Worm (Caenorhabditis elegans) whole organism, L1 larva: ENCODE results near the gene F55C9.6.

Source experiments
- ceh-63 ChIP-seq: fragments of 200-800 bp; sonication (Bioruptor generic); optimal IDR thresholded peaks from 2 replicates; lab custom pipeline; 2018; ENCODE audit warnings: mild to moderate bottlenecking, missing genetic modification characterization, missing compliant biosample characterization
- dsc-1 ChIP-seq: sonication (generic microtip); optimal IDR thresholded peaks from 2 replicates; lab custom pipeline; 2016; ENCODE audit warnings: mild to moderate bottlenecking, missing genetic modification characterization, missing compliant biosample characterization
- egl-27 ChIP-seq, 2 experiments: fragments of 150-350 bp in 1 of 2; sonication (generic microtip); optimal IDR thresholded peaks; 3 replicates each; lab custom pipeline; 2017 to 2018; ENCODE audit warnings: missing biosample characterization in 2 of 2, missing genetic modification characterization in 2 of 2, missing genetic modification reagents in 2 of 2
- elt-3 ChIP-seq, 6 experiments: fragments of 150-350 bp in 1 of 6; sonication (generic microtip); optimal IDR thresholded peaks; 2 replicates each; lab custom pipeline; 2017 to 2018; ENCODE audit warnings: missing biosample characterization in 6 of 6, missing genetic modification characterization in 6 of 6, inconsistent platforms in 1 of 6
- fkh-10 ChIP-seq: sonication (generic microtip); optimal IDR thresholded peaks from 2 replicates; lab custom pipeline; 2017; ENCODE audit warnings: missing biosample characterization, missing genetic modification reagents, missing genetic modification characterization
- mep-1 ChIP-seq: fragments of 150-350 bp; optimal IDR thresholded peaks from 2 replicates; lab custom pipeline; 2014; ENCODE audit warnings: missing biosample characterization, missing genetic modification characterization
- nhr-28 ChIP-seq: fragments of 150-350 bp; optimal IDR thresholded peaks from 2 replicates; lab custom pipeline; 2014; ENCODE audit warnings: missing biosample characterization, missing genetic modification characterization

DNA sequence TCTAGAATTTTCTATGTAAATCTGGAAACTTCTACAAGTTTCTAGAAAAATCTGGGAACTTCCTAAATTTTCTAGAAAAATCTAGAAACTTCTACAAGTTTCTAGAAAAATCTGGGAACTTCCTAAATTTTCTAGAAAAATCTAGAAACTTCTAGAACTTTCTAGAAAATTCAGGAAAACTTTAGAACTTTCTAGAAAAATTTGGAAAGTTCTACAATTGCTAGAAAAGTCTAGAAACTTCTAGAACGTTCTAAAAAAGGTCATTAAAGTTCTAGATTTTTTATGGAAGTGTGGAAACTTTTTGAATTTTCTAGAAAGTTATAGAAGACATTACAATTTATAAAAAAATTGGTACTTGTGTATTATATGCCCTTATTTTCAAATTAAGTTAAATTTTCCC is 3.6 kb downstream of the F55C9.6 start, which contains the start of gene F55C9.5:
- TF ChIP-seq egl-27 (tag; optimal IDR thresholded peaks at IDR 0.05; lab: Kevin White, UChicago) (no peak), ceh-63 (GFP tag; lab: Kevin White, UChicago) (no peak), fkh-10 (GFP tag; lab: Kevin White, UChicago) (no peak), elt-3 (tag; optimal IDR thresholded peaks at IDR 0.05; lab: Kevin White, UChicago) (no peak), nhr-28 (tag; lab: Kevin White, UChicago) (no peak), mep-1 (tag; lab: Kevin White, UChicago) (no peak), dsc-1 (no peak)
